Fruit fly (Drosophila melanogaster): ENCODE data around the gene Arp5.
A peak's percentile ranks its signal among the peaks of the same experiment; 100 is the strongest.

Gene Arp5

dm6 chr3R:18166261-18166720 is 19.0 kb upstream of the Arp5 start (continued):
- TF ChIP-seq CG10979 (tag; optimal IDR thresholded peaks at IDR 0.05) (no peak), HLHmδ (GFP tag; optimal IDR thresholded peaks at IDR 0.05) (no peak), pzg (GFP tag; optimal IDR thresholded peaks at IDR 0.05) (peak; percentile 38), lbe (GFP tag; optimal IDR thresholded peaks at IDR 0.05) (no peak), crp (GFP tag; optimal IDR thresholded peaks at IDR 0.05) (peak in 1 of 2 experiments; percentile 20), CG15696 (tag; optimal IDR thresholded peaks at IDR 0.05) (no peak), pan (optimal IDR thresholded peaks at IDR 0.05) (no peak), pan (GFP tag; optimal IDR thresholded peaks at IDR 0.05 in 1 of 2, IDR thresholded peaks at IDR 0.05 in 1 of 2) (no peak), CG14710 (tag; optimal IDR thresholded peaks at IDR 0.05) (no peak), mirr (GFP tag; optimal IDR thresholded peaks at IDR 0.05) (no peak), Sox100B (GFP tag; optimal IDR thresholded peaks at IDR 0.05) (no peak), nmo (GFP tag; optimal IDR thresholded peaks at IDR 0.05) (no peak), nerfin-2 (GFP tag; IDR thresholded peaks at IDR 0.05; ENCODE audit: partially characterized antibody) (no peak), tap (tag; optimal IDR thresholded peaks at IDR 0.05) (no peak), Med (GFP tag) (peak; percentile 73), Kr (GFP tag; optimal IDR thresholded peaks at IDR 0.05) (no peak), Tbp (GFP tag; optimal IDR thresholded peaks at IDR 0.05) (no peak), zfh2 (GFP tag; optimal IDR thresholded peaks at IDR 0.05) (no peak), tup (GFP tag; optimal IDR thresholded peaks at IDR 0.05) (no peak), odd (GFP tag; optimal IDR thresholded peaks at IDR 0.05) (no peak), CG31441 (GFP tag; IDR thresholded peaks at IDR 0.05) (no peak), insv (GFP tag; optimal IDR thresholded peaks at IDR 0.05) (peak in 1 of 2 experiments; percentile 29), CG13123 (GFP tag; optimal IDR thresholded peaks at IDR 0.05) (no peak), Abd-B (GFP tag; optimal IDR thresholded peaks at IDR 0.05) (no peak), Oli (tag; optimal IDR thresholded peaks at IDR 0.05) (no peak), al (GFP tag; IDR thresholded peaks at IDR 0.05) (no peak), sens (GFP tag) (peak; percentile 72), run (tag; optimal IDR thresholded peaks at IDR 0.05) (no peak), CG2889 (GFP tag; IDR thresholded peaks at IDR 0.05) (no peak), CG11696 (GFP tag; IDR thresholded peaks at IDR 0.05) (no peak), CG3995 (GFP tag; optimal IDR thresholded peaks at IDR 0.05) (peak; percentile 5), CG2712 (tag; optimal IDR thresholded peaks at IDR 0.05) (peak; percentile 24), zf30C (GFP tag; optimal IDR thresholded peaks at IDR 0.05) (no peak), CG32767 (GFP tag; IDR thresholded peaks at IDR 0.05) (no peak), Lim3 (GFP tag; IDR thresholded peaks at IDR 0.05) (no peak), Taf1 (GFP tag; IDR thresholded peaks at IDR 0.05) (no peak), Asciz (GFP tag; optimal IDR thresholded peaks at IDR 0.05) (no peak), salm (tag; optimal IDR thresholded peaks at IDR 0.05) (no peak), YL-1 (GFP tag; optimal IDR thresholded peaks at IDR 0.05) (peak; percentile 59), CG3726 (GFP tag; IDR thresholded peaks at IDR 0.05) (no peak), CG4282 (GFP tag; optimal IDR thresholded peaks at IDR 0.05) (no peak), ATbp (GFP tag; optimal IDR thresholded peaks at IDR 0.05) (no peak), emc (GFP tag; optimal IDR thresholded peaks at IDR 0.05) (no peak), schlank (tag; optimal IDR thresholded peaks at IDR 0.05) (no peak), CG17328 (GFP tag; IDR thresholded peaks at IDR 0.05) (no peak), MESR4 (GFP tag; optimal IDR thresholded peaks at IDR 0.05) (peak; percentile 51), dpn (GFP tag; optimal IDR thresholded peaks at IDR 0.05) (no peak), bsh (GFP tag; optimal IDR thresholded peaks at IDR 0.05) (no peak), cwo (GFP tag; optimal IDR thresholded peaks at IDR 0.05) (no peak), slbo (GFP tag; IDR thresholded peaks at IDR 0.05) (no peak; the same call in 1 of the 2 replicates), Dll (GFP tag; IDR thresholded peaks at IDR 0.05; ENCODE audit: partially characterized antibody) (no peak; the same call in 3 of the 4 replicates)
